Worm (Caenorhabditis elegans) whole organism, L3 larva: ENCODE measurements around the gene ttc-36.

Experiments used
- R02D3.7 ChIP-seq: fragments of 150-350 bp; optimal IDR thresholded peaks from 2 replicates; lab custom pipeline; 2014; ENCODE audit warnings: missing biosample characterization, missing genetic modification characterization
- aly-2 ChIP-seq: fragments of 150-350 bp; optimal IDR thresholded peaks from 2 replicates; lab custom pipeline; 2014; ENCODE audit warnings: missing biosample characterization, missing genetic modification characterization
- ceh-16 ChIP-seq: sonication (generic microtip); optimal IDR thresholded peaks from 2 replicates; lab custom pipeline; 2017; ENCODE audit warnings: missing biosample characterization, missing genetic modification characterization
- ceh-9 ChIP-seq: sonication (generic microtip); optimal IDR thresholded peaks from 2 replicates; lab custom pipeline; 2018; ENCODE audit warnings: missing biosample characterization, missing genetic modification characterization
- daf-12 ChIP-seq: fragments of 150-350 bp; optimal IDR thresholded peaks from 2 replicates; lab custom pipeline; 2014; ENCODE audit warnings: missing biosample characterization, missing genetic modification reagents, missing genetic modification characterization
- egl-27 ChIP-seq: sonication (generic microtip); optimal IDR thresholded peaks from 4 replicates; lab custom pipeline; 2017; ENCODE audit warnings: missing biosample characterization, missing genetic modification reagents, missing genetic modification characterization
- egl-5 ChIP-seq: fragments of 150-350 bp; optimal IDR thresholded peaks from 2 replicates; lab custom pipeline; 2017; ENCODE audit warnings: missing biosample characterization, missing genetic modification reagents, missing genetic modification characterization, inconsistent platforms
- elt-2 ChIP-seq: sonication (generic microtip); optimal IDR thresholded peaks from 2 replicates; lab custom pipeline; 2016; ENCODE audit warnings: missing genetic modification reagents, mild to moderate bottlenecking, missing genetic modification characterization, missing compliant biosample characterization
- elt-3 ChIP-seq, 3 experiments: fragments of 150-350 bp in 1 of 3; sonication (generic microtip) in 2 of 3; optimal IDR thresholded peaks; 2 replicates in 2 of 3; 4 replicates in 1 of 3; lab custom pipeline; 2014 to 2017; ENCODE audit warnings: missing biosample characterization in 3 of 3, missing genetic modification characterization in 3 of 3
- eor-1 ChIP-seq, 2 experiments: fragments of 150-350 bp; optimal IDR thresholded peaks; 2 replicates each; lab custom pipeline; 2014 to 2018; ENCODE audit warnings: missing biosample characterization in 2 of 2, missing genetic modification characterization in 2 of 2
- fkh-10 ChIP-seq: sonication (generic microtip); optimal IDR thresholded peaks from 2 replicates; lab custom pipeline; 2017; ENCODE audit warnings: missing biosample characterization, missing genetic modification reagents, missing genetic modification characterization
- fkh-2 ChIP-seq: fragments of 150-350 bp; optimal IDR thresholded peaks from 2 replicates; lab custom pipeline; 2014; ENCODE audit warnings: missing biosample characterization, missing genetic modification reagents, missing genetic modification characterization
- fos-1 ChIP-seq: fragments of 150-350 bp; optimal IDR thresholded peaks from 2 replicates; lab custom pipeline; 2014; ENCODE audit warnings: missing biosample characterization, missing genetic modification characterization
- lin-39 ChIP-seq: fragments of 150-350 bp; optimal IDR thresholded peaks from 2 replicates; lab custom pipeline; 2018; ENCODE audit warnings: missing biosample characterization, missing genetic modification reagents, missing genetic modification characterization
- lsy-12 ChIP-seq: sonication (generic microtip); optimal IDR thresholded peaks from 2 replicates; lab custom pipeline; 2016; ENCODE audit warnings: mild to moderate bottlenecking, missing genetic modification characterization, missing compliant biosample characterization
- mdl-1 ChIP-seq: fragments of 150-350 bp; optimal IDR thresholded peaks from 2 replicates; lab custom pipeline; 2014; ENCODE audit warnings: missing biosample characterization, missing genetic modification characterization
- mml-1 ChIP-seq: fragments of 150-350 bp; sonication (generic microtip); optimal IDR thresholded peaks from 3 replicates; lab custom pipeline; 2014; ENCODE audit warnings: missing biosample characterization, missing genetic modification characterization
- nfya-1 ChIP-seq: sonication (generic microtip); optimal IDR thresholded peaks from 2 replicates; lab custom pipeline; 2017; ENCODE audit warnings: missing genetic modification characterization, mild to moderate bottlenecking, missing compliant biosample characterization, antibody characterized with exemption, moderate library complexity; ENCODE audit not compliant: insufficient read depth
- nhr-11 ChIP-seq: fragments of 150-350 bp; optimal IDR thresholded peaks from 2 replicates; lab custom pipeline; 2014; ENCODE audit warnings: missing biosample characterization, missing genetic modification characterization
- nhr-12 ChIP-seq: fragments of 150-350 bp; optimal IDR thresholded peaks from 2 replicates; lab custom pipeline; 2014; ENCODE audit warnings: missing biosample characterization, missing genetic modification characterization
- nhr-23 ChIP-seq: fragments of 150-350 bp; optimal IDR thresholded peaks from 2 replicates; lab custom pipeline; 2014; ENCODE audit warnings: missing biosample characterization, missing genetic modification reagents, missing genetic modification characterization
- nhr-237 ChIP-seq: fragments of 150-350 bp; optimal IDR thresholded peaks from 2 replicates; lab custom pipeline; 2014; ENCODE audit warnings: missing biosample characterization, missing genetic modification characterization
- nhr-25 ChIP-seq: sonication (generic microtip); optimal IDR thresholded peaks from 2 replicates; lab custom pipeline; 2017; ENCODE audit warnings: missing biosample characterization, missing genetic modification characterization
- nhr-28 ChIP-seq: fragments of 150-350 bp; optimal IDR thresholded peaks from 2 replicates; lab custom pipeline; 2014; ENCODE audit warnings: missing biosample characterization, missing genetic modification characterization
- nhr-43 ChIP-seq: sonication (generic microtip); optimal IDR thresholded peaks from 2 replicates; lab custom pipeline; 2016; ENCODE audit warnings: mild to moderate bottlenecking, missing genetic modification characterization, missing compliant biosample characterization; ENCODE audit not compliant: poor library complexity, severe bottlenecking
- nhr-76 ChIP-seq: fragments of 150-350 bp; sonication (generic microtip); optimal IDR thresholded peaks from 5 replicates; lab custom pipeline; 2014; ENCODE audit warnings: missing biosample characterization, missing genetic modification characterization
- pha-4 ChIP-seq: fragments of 150-350 bp; optimal IDR thresholded peaks from 2 replicates; lab custom pipeline; 2014; ENCODE audit warnings: missing biosample characterization, missing genetic modification reagents, missing genetic modification characterization
- skn-1 ChIP-seq: fragments of 150-350 bp; optimal IDR thresholded peaks from 2 replicates; lab custom pipeline; 2014; ENCODE audit warnings: missing biosample characterization, missing genetic modification characterization
- snpc-4 ChIP-seq: fragments of 150-350 bp; optimal IDR thresholded peaks from 2 replicates; lab custom pipeline; 2014; ENCODE audit warnings: missing biosample characterization, missing genetic modification characterization
- tbx-2 ChIP-seq: sonication (generic microtip); optimal IDR thresholded peaks from 2 replicates; lab custom pipeline; 2016; ENCODE audit warnings: mild to moderate bottlenecking, missing genetic modification characterization, missing compliant biosample characterization
- unc-39 ChIP-seq: sonication (generic microtip); optimal IDR thresholded peaks from 4 replicates; lab custom pipeline; 2017; ENCODE audit warnings: missing biosample characterization, missing genetic modification characterization
- zag-1 ChIP-seq: fragments of 150-350 bp; optimal IDR thresholded peaks from 2 replicates; lab custom pipeline; 2014; ENCODE audit warnings: missing biosample characterization, missing genetic modification characterization
- ztf-11 ChIP-seq: fragments of 150-350 bp; optimal IDR thresholded peaks from 2 replicates; lab custom pipeline; 2014; ENCODE audit warnings: missing biosample characterization, missing genetic modification characterization
- ztf-4 ChIP-seq: fragments of 150-350 bp; optimal IDR thresholded peaks from 2 replicates; lab custom pipeline; 2014; ENCODE audit warnings: missing biosample characterization, missing genetic modification characterization

Gene ttc-36

DNA sequence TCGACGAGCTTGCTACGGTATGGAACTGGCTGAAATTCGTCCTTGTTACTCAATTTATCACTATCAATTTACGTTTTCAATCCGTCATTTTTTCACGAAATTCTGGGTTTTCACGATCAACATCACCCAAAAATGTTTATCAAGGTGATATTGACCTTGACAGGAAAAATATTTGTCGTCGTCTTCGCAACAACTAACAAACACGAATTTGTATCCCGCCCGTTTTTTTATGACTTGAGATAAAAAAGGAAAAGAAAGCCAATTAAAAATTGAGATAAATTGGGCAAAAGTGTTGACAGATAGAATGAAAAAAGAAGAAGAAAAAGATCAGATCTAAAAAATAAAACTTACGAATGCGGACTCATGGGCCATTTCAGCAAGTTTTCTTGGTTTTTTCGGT lies 19.1 kb upstream of the ttc-36 start:
- TF ChIP-seq nhr-237 (no peak), nhr-25 (tag; lab: Kevin White, UChicago) (peak; percentile 32), nhr-23 (tag; lab: Kevin White, UChicago) (peak; percentile 5), tbx-2 (no peak)

DNA sequence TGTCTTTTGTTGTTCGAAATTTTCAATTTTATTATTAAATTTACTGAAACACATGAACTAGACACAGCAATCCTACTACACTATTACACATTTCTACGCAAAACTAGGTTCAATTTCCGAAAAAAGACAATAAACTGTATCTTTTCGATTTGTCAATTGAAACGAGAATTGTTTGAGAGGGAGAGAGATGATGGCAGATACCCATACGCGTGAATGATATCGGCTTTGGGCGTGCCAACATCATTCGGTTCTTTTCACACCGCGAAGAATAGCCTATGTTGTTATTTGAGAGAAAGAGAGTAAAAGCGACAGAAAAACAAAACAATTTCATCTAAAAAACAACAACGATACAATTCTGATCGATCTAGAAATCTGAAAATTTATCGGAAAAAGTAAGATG lies 18.3 kb upstream of the ttc-36 start:
- TF ChIP-seq daf-12 (tag; lab: Kevin White, UChicago), result no peak
- TF ChIP-seq ceh-9 (tag; lab: Kevin White, UChicago), result no peak
- no peak for TF ChIP-seq nhr-11
- no peak for TF ChIP-seq zag-1 (tag; lab: Kevin White, UChicago)
- peak; percentile 2 for TF ChIP-seq nhr-25 (tag; lab: Kevin White, UChicago)
- TF ChIP-seq, all 47 proteins: peak for 1

DNA sequence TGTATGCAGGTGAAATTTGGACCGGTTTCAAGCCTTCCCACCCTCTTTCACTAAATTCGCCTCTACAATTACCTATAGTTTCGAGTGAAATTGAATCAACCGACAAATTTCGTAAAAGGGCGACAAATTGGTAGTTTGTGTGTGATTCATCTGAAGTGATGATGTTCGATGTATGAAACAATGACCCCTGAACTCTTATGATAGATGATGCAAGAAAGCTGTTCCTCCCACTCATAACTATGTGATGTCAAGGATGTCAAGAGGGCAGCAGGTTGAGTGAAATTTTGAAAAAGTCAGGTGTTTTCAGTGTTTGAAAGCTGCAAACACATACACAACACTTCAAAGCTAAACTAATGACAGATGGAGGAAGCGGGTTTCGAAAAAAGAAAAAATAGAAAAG lies 17.5 kb upstream of the ttc-36 start:
- TF ChIP-seq nhr-11, result peak; percentile 47
- no peak for TF ChIP-seq lin-39

DNA sequence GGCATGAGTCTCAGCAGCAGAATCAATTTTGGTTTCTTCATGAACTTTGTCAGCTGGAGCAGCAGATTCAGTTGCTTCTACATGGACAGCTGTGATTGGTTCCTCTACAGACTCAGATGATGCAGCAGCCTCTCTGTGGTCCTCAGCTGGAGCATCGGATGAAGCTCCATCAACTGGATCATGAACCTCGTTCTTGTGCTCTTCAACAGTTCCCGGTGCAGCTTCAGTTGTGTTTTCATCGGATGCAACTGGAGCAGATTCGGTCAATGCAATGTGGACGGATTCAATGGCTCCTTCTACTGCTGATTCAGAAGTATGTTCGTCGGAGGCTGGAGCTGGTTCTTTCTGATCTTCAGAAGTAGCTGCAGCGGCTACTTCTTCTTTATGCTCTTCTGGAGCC lies 15.6 kb upstream of the ttc-36 start:
- TF ChIP-seq fos-1 (tag; lab: Kevin White, UChicago) (no peak), R02D3.7 (tag; lab: Kevin White, UChicago) (no peak), lsy-12 (tag; lab: Kevin White, UChicago) (no peak), mml-1 (no peak), ztf-4 (tag; lab: Kevin White, UChicago) (no peak), nhr-76 (tag; lab: Kevin White, UChicago) (no peak), mdl-1 (tag; lab: Kevin White, UChicago) (no peak), nfya-1 (tag; lab: Kevin White, UChicago) (no peak), egl-5 (tag; lab: Kevin White, UChicago) (no peak), daf-12 (tag; lab: Kevin White, UChicago) (no peak), skn-1 (tag; lab: Kevin White, UChicago) (no peak), unc-39 (no peak), fkh-10 (GFP tag; lab: Kevin White, UChicago) (no peak)

DNA sequence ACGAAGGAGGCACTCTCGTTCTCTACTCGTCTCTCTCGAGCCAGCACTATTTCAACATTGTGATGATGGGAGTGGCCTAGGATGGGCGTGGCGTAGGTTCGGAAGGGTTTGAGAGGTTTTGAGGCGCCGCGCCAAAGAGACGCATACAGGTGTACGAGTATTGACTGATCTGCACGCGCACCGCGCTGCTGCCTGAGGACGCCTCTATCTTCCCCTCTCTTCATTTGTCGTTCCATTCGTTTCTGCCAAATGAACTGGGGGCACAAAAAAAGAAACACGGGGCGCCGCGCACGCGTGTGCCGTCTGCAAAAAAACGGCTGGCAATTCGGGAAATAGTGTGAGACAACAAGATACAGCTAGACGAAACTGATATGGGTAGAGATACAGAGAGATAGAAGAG lies 14.0 kb upstream of the ttc-36 start, which contains the start of gene lec-2:
Gene lec-2 (minus strand): TSS at position 171 of the 400 bp plus-strand sequence.
- TF ChIP-seq nhr-25 (tag; lab: Kevin White, UChicago) (no peak), ceh-16 (tag; lab: Kevin White, UChicago) (no peak), pha-4 (tag; lab: Kevin White, UChicago) (peak; percentile 54), nhr-12 (tag; lab: Kevin White, UChicago) (no peak), mml-1 (no peak), elt-2 (tag; lab: Kevin White, UChicago) (no peak), daf-12 (tag; lab: Kevin White, UChicago) (no peak), ztf-11 (tag; lab: Kevin White, UChicago) (no peak), nfya-1 (tag; lab: Kevin White, UChicago) (peak; percentile 36), eor-1 (tag; optimal IDR thresholded peaks at IDR 0.05; lab: Kevin White, UChicago) (no peak), fkh-10 (GFP tag; lab: Kevin White, UChicago) (no peak), skn-1 (tag; lab: Kevin White, UChicago) (no peak), mdl-1 (tag; lab: Kevin White, UChicago) (no peak)

DNA sequence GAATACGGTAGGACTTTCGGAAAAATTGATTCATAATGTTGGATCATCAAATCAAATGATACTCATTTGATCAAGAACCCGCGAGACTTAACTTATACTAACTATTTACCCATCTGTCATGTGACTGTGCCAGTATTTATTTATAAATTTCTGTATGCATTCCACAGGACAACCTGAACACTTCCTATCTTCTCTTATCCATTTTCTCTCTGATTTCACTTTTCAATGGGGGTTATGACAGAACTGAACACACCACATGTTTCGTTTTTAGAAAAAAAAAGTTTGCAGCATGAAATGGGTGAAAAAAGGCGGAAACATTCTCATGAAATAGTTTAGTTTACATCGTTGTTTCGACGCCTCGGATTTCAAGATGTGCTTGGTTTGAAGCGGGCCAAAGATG lies 12.5 kb upstream of the ttc-36 start:
- no peak for TF ChIP-seq snpc-4
- TF ChIP-seq fkh-2, result no peak
- TF ChIP-seq ceh-16 (tag; lab: Kevin White, UChicago), result no peak
- TF ChIP-seq egl-5 (tag; lab: Kevin White, UChicago), result no peak
- no peak for TF ChIP-seq nhr-237
- TF ChIP-seq ztf-4 (tag; lab: Kevin White, UChicago), result no peak
- TF ChIP-seq elt-2 (tag; lab: Kevin White, UChicago), result no peak
- TF ChIP-seq R02D3.7 (tag; lab: Kevin White, UChicago), result no peak
- no peak for TF ChIP-seq nfya-1 (tag; lab: Kevin White, UChicago)
- no peak for TF ChIP-seq lin-39
- no peak for TF ChIP-seq egl-27
- TF ChIP-seq fos-1 (tag; lab: Kevin White, UChicago), result no peak
- no peak for TF ChIP-seq nhr-12 (tag; lab: Kevin White, UChicago)
- no peak for TF ChIP-seq aly-2 (tag; lab: Kevin White, UChicago)
- TF ChIP-seq nhr-28 (tag; lab: Kevin White, UChicago), result no peak
- no peak for TF ChIP-seq nhr-43 (tag; lab: Kevin White, UChicago)
- TF ChIP-seq elt-3 (tag; optimal IDR thresholded peaks at IDR 0.05; lab: Kevin White, UChicago), result no peak
- TF ChIP-seq fkh-10 (GFP tag; lab: Kevin White, UChicago), result no peak
- no peak for TF ChIP-seq daf-12 (tag; lab: Kevin White, UChicago)
- TF ChIP-seq ztf-11 (tag; lab: Kevin White, UChicago), result no peak
